Worm (Caenorhabditis elegans) whole organism, early embryonic: ENCODE measurements around the gene C03F11.4.

Experiments
- B0310.2 ChIP-seq: sonication (generic microtip); optimal IDR thresholded peaks from 2 replicates; lab custom pipeline; 2016; ENCODE audit warnings: mild to moderate bottlenecking, missing genetic modification characterization, missing compliant biosample characterization
- F13C5.2 ChIP-seq: sonication (generic microtip); optimal IDR thresholded peaks from 2 replicates; lab custom pipeline; 2017; ENCODE audit warnings: mild to moderate bottlenecking, missing genetic modification characterization, inconsistent platforms, missing compliant biosample characterization
- ama-1 ChIP-seq: fragments of 150-350 bp; optimal IDR thresholded peaks from 2 replicates; lab custom pipeline; 2014
- ceh-36 ChIP-seq: sonication (generic microtip); optimal IDR thresholded peaks from 2 replicates; lab custom pipeline; 2016; ENCODE audit warnings: missing genetic modification characterization, inconsistent platforms, missing compliant biosample characterization
- ets-7 ChIP-seq: sonication (generic microtip); optimal IDR thresholded peaks from 2 replicates; lab custom pipeline; 2016; ENCODE audit warnings: missing genotype, missing genetic modification characterization, missing compliant biosample characterization
- flt-1 ChIP-seq: fragments of 200-800 bp; sonication (Bioruptor generic); IDR thresholded peaks from 2 replicates; pipeline ENCODE4 v1.3.6; 2022; ENCODE audit warnings: missing genetic modification characterization, missing compliant biosample characterization
- hmg-4 ChIP-seq: fragments of 200-800 bp; sonication (Bioruptor generic); optimal IDR thresholded peaks from 2 replicates; lab custom pipeline; 2018; ENCODE audit warnings: mild to moderate bottlenecking, missing genetic modification characterization, missing compliant biosample characterization
- pes-1 ChIP-seq: fragments of 200-800 bp; sonication (Bioruptor generic); IDR thresholded peaks from 2 replicates; pipeline ENCODE4 v1.3.6; 2022; ENCODE audit warnings: missing genetic modification reagents, missing genetic modification characterization, missing compliant biosample characterization
- sea-1 ChIP-seq: fragments of 200-800 bp; sonication (Bioruptor generic); conservative IDR thresholded peaks from 2 replicates; pipeline ENCODE4 v1.3.6; 2022; ENCODE audit warnings: missing genetic modification characterization, missing compliant biosample characterization
- tbx-11 ChIP-seq: fragments of 200-800 bp; sonication (Bioruptor generic); IDR thresholded peaks from 2 replicates; pipeline ENCODE4 v1.3.6; 2022; ENCODE audit warnings: missing genetic modification characterization, missing compliant biosample characterization
- tra-4 ChIP-seq: sonication (generic microtip); optimal IDR thresholded peaks from 2 replicates; lab custom pipeline; 2017; ENCODE audit warnings: missing genetic modification characterization, missing compliant biosample characterization

ce11 chrX:5447381-5447780, 41.1 kb upstream of the C03F11.4 start:
- no peak for TF ChIP-seq hmg-4
- TF ChIP-seq ceh-36 (tag; lab: Kevin White, UChicago): no peak
- TF ChIP-seq B0310.2 (tag; lab: Kevin White, UChicago): no peak
- TF ChIP-seq tbx-11 (GFP tag; lab: Robert Waterston, UW): no peak
- TF ChIP-seq F13C5.2 (tag; lab: Kevin White, UChicago): no peak
- no peak for TF ChIP-seq ama-1 (lab: Kevin White, UChicago)
- TF ChIP-seq pes-1 (GFP tag; lab: Robert Waterston, UW): no peak
- no peak for TF ChIP-seq ets-7
- no peak for TF ChIP-seq tra-4 (tag; lab: Kevin White, UChicago)
- TF ChIP-seq flt-1: no peak
- TF ChIP-seq sea-1 (GFP tag; lab: Robert Waterston, UW): no peak
